Fruit fly (Drosophila melanogaster) whole organism, pupa: ENCODE data around the gene CG43965.

Experiments used
- CG32121 ChIP-seq: fragments of 200-800 bp; sonication (Bioruptor generic); IDR thresholded peaks from 2 replicates; pipeline ENCODE4 v1.3.6; 2022; ENCODE audit warnings: missing biosample characterization, missing genetic modification characterization
- CG34367 ChIP-seq: fragments of 200-800 bp; sonication (Bioruptor generic); optimal IDR thresholded peaks from 2 replicates; lab custom pipeline; 2018; ENCODE audit warnings: missing biosample characterization, mild to moderate bottlenecking, missing genetic modification characterization
- CG8301 ChIP-seq: fragments of 200-800 bp; sonication (Bioruptor generic); optimal IDR thresholded peaks from 2 replicates; lab custom pipeline; 2018; ENCODE audit warnings: missing biosample characterization, mild to moderate bottlenecking, missing genetic modification characterization
- EcR ChIP-seq: fragments of 200-800 bp; sonication (Bioruptor generic); optimal IDR thresholded peaks from 3 replicates; lab custom pipeline; 2019; ENCODE audit warnings: missing biosample characterization, missing genetic modification characterization, mild to moderate bottlenecking, moderate library complexity, missing genetic modification reagents
- Ets98B ChIP-seq: fragments of 200-800 bp; sonication (Bioruptor generic); IDR thresholded peaks from 2 replicates; pipeline ENCODE4 v1.3.6; 2022; ENCODE audit warnings: missing biosample characterization, missing genetic modification characterization
- Pif1A ChIP-seq: fragments of 200-800 bp; sonication (Bioruptor generic); optimal IDR thresholded peaks from 3 replicates; lab custom pipeline; 2016; ENCODE audit warnings: missing biosample characterization, missing genetic modification characterization
- Snoo ChIP-seq: fragments of 200-800 bp; sonication (Bioruptor generic); optimal IDR thresholded peaks from 3 replicates; lab custom pipeline; 2017; ENCODE audit warnings: missing biosample characterization, mild to moderate bottlenecking, missing genetic modification characterization, inconsistent platforms
- rn ChIP-seq: fragments of 200-800 bp; sonication (Bioruptor generic); IDR thresholded peaks from 2 replicates; pipeline ENCODE4 v1.3.6; 2022; ENCODE audit warnings: missing biosample characterization, missing genetic modification characterization

dm6 chr3L:8700054-8700642 is 25.4 kb downstream of the CG43965 start:
- TF ChIP-seq EcR, result peak; percentile 37
- no peak for TF ChIP-seq Pif1A (GFP tag; lab: Kevin White, UChicago)
- TF ChIP-seq Ets98B, result no peak
- no peak for TF ChIP-seq CG32121 (GFP tag; lab: Robert Waterston, UW)
- no peak for TF ChIP-seq CG34367
- no peak for TF ChIP-seq rn (GFP tag; lab: Robert Waterston, UW)
- no peak for TF ChIP-seq CG8301 (tag; lab: Kevin White, UChicago)
- no peak for TF ChIP-seq Snoo (tag; lab: Kevin White, UChicago)
